Worm (Caenorhabditis elegans) whole organism, L2 larva: Measurements from ENCODE around the gene W08F4.1.

Source experiments
- C34F6.9 ChIP-seq: fragments of 150-350 bp; optimal IDR thresholded peaks from 2 replicates; lab custom pipeline; 2014; ENCODE audit warnings: missing biosample characterization, missing genetic modification characterization
- F13H6.1 ChIP-seq: sonication (generic microtip); optimal IDR thresholded peaks from 2 replicates; lab custom pipeline; 2016; ENCODE audit warnings: missing genetic modification characterization, missing compliant biosample characterization
- R02D3.7 ChIP-seq: fragments of 150-350 bp; optimal IDR thresholded peaks from 2 replicates; lab custom pipeline; 2014; ENCODE audit warnings: missing biosample characterization, missing genetic modification characterization
- ZK546.5 ChIP-seq: sonication (generic microtip); optimal IDR thresholded peaks from 2 replicates; lab custom pipeline; 2017; ENCODE audit warnings: missing biosample characterization, missing genetic modification characterization
- ceh-16 ChIP-seq: fragments of 150-350 bp; optimal IDR thresholded peaks from 2 replicates; lab custom pipeline; 2014; ENCODE audit warnings: missing biosample characterization, missing genetic modification characterization
- dmd-4 ChIP-seq: sonication (generic microtip); optimal IDR thresholded peaks from 2 replicates; lab custom pipeline; 2017; ENCODE audit warnings: missing biosample characterization, missing genetic modification characterization
- elt-1 ChIP-seq: fragments of 150-350 bp; optimal IDR thresholded peaks from 2 replicates; lab custom pipeline; 2014; ENCODE audit warnings: missing biosample characterization, missing genetic modification characterization
- elt-3 ChIP-seq: sonication (generic microtip); optimal IDR thresholded peaks from 2 replicates; lab custom pipeline; 2017; ENCODE audit warnings: missing biosample characterization, missing genetic modification characterization
- lsy-2 ChIP-seq, 2 experiments: fragments of 150-350 bp in 1 of 2; sonication (generic microtip) in 1 of 2; optimal IDR thresholded peaks; 2 replicates each; lab custom pipeline; 2014 to 2017; ENCODE audit warnings: missing biosample characterization in 2 of 2, missing genetic modification characterization in 2 of 2
- mdl-1 ChIP-seq, 2 experiments: fragments of 150-350 bp in 1 of 2; sonication (generic microtip) in 1 of 2; optimal IDR thresholded peaks; 2 replicates each; lab custom pipeline; 2017; ENCODE audit warnings: missing biosample characterization in 2 of 2, missing genetic modification characterization in 2 of 2
- nhr-10 ChIP-seq: sonication (generic microtip); optimal IDR thresholded peaks from 2 replicates; lab custom pipeline; 2017; ENCODE audit warnings: missing biosample characterization, missing genetic modification characterization
- nhr-11 ChIP-seq: fragments of 150-350 bp; optimal IDR thresholded peaks from 2 replicates; lab custom pipeline; 2014; ENCODE audit warnings: missing biosample characterization, missing genetic modification characterization
- nhr-21 ChIP-seq: fragments of 150-350 bp; optimal IDR thresholded peaks from 2 replicates; lab custom pipeline; 2014; ENCODE audit warnings: missing biosample characterization, missing genetic modification characterization
- nhr-23 ChIP-seq: fragments of 150-350 bp; optimal IDR thresholded peaks from 2 replicates; lab custom pipeline; 2014; ENCODE audit warnings: missing biosample characterization, missing genetic modification reagents, missing genetic modification characterization
- nhr-77 ChIP-seq: fragments of 150-350 bp; optimal IDR thresholded peaks from 2 replicates; lab custom pipeline; 2014; ENCODE audit warnings: missing biosample characterization, missing genetic modification characterization
- peb-1 ChIP-seq: fragments of 150-350 bp; optimal IDR thresholded peaks from 2 replicates; lab custom pipeline; 2014; ENCODE audit warnings: missing biosample characterization, missing genetic modification characterization
- sem-4 ChIP-seq: fragments of 150-350 bp; optimal IDR thresholded peaks from 2 replicates; lab custom pipeline; 2014; ENCODE audit warnings: missing biosample characterization, missing genetic modification reagents, missing genetic modification characterization
- sma-3 ChIP-seq: sonication (generic microtip); optimal IDR thresholded peaks from 2 replicates; lab custom pipeline; 2016; ENCODE audit warnings: missing genetic modification reagents, missing genetic modification characterization, missing compliant biosample characterization
- unc-55 ChIP-seq: fragments of 150-350 bp; sonication (generic microtip); optimal IDR thresholded peaks from 3 replicates; lab custom pipeline; 2014; ENCODE audit warnings: missing biosample characterization, missing genetic modification reagents, missing genetic modification characterization
- ztf-1 ChIP-seq: fragments of 200-800 bp; sonication (Bioruptor generic); conservative IDR thresholded peaks from 2 replicates; pipeline ENCODE4 v1.3.6; 2022; ENCODE audit warnings: missing genetic modification characterization, missing compliant biosample characterization
- ztf-11 ChIP-seq: sonication (generic microtip); optimal IDR thresholded peaks from 2 replicates; lab custom pipeline; 2017; ENCODE audit warnings: missing biosample characterization, missing genetic modification characterization

The W08F4.1 gene

ce11 chrII:627913-628312 is 34.6 kb downstream of the W08F4.1 start:
- no peak for TF ChIP-seq elt-3 (tag; lab: Kevin White, UChicago)
- TF ChIP-seq ztf-11 (tag; lab: Kevin White, UChicago): no peak
- TF ChIP-seq sem-4: no peak
- no peak for TF ChIP-seq peb-1 (tag; lab: Kevin White, UChicago)

- TF ChIP-seq F13H6.1 (no peak), ZK546.5 (tag; lab: Kevin White, UChicago) (no peak), lsy-2 (tag; optimal IDR thresholded peaks at IDR 0.05; lab: Kevin White, UChicago) (no peak), unc-55 (GFP tag; lab: Kevin White, UChicago) (no peak), dmd-4 (tag; lab: Kevin White, UChicago) (no peak), ztf-1 (no peak), ceh-16 (tag; lab: Kevin White, UChicago) (no peak), nhr-23 (no peak), nhr-77 (tag; lab: Kevin White, UChicago) (no peak), nhr-11 (tag; lab: Kevin White, UChicago) (no peak), nhr-21 (tag; lab: Kevin White, UChicago) (no peak), elt-1 (no peak), nhr-10 (tag; lab: Kevin White, UChicago) (no peak), C34F6.9 (tag; lab: Kevin White, UChicago) (no peak), sma-3 (GFP tag; lab: Kevin White, UChicago) (no peak), R02D3.7 (no peak), peb-1 (tag; lab: Kevin White, UChicago) (no peak)
Observed at ce11 chrII:633984-634383, 40.7 kb downstream of the W08F4.1 start, which contains the start of gene T04B8.1. Gene T04B8.1, plus strand, starts transcription at chrII:634284.

ce11 chrII:639467-639866 is 46.1 kb downstream of the W08F4.1 start, which contains the start of gene K07E8.6:
Gene K07E8.6, minus strand, starts transcription at chrII:639567.
- TF ChIP-seq C34F6.9 (tag; lab: Kevin White, UChicago) (peak; percentile 12), mdl-1 (tag; optimal IDR thresholded peaks at IDR 0.05; lab: Kevin White, UChicago) (no peak), ZK546.5 (tag; lab: Kevin White, UChicago) (no peak)
